Fruit fly (Drosophila melanogaster) whole organism, wandering third instar larva: ENCODE measurements around the gene mus304.
A peak's percentile ranks its signal among the peaks of the same experiment; 100 is the strongest.

Experiments
- Abd-B ChIP-seq: fragments of >200 bp; optimal IDR thresholded peaks from 2 replicates; lab custom pipeline; 2017; ENCODE audit warnings: missing biosample characterization, missing genetic modification characterization
- CG32264 ChIP-seq: fragments of 200-800 bp; sonication (Bioruptor generic); optimal IDR thresholded peaks from 2 replicates; lab custom pipeline; 2016; ENCODE audit warnings: missing biosample characterization, missing genetic modification characterization
- CG9705 ChIP-seq: fragments of 200-800 bp; sonication (Bioruptor generic); optimal IDR thresholded peaks from 2 replicates; lab custom pipeline; 2018; ENCODE audit warnings: missing biosample characterization, mild to moderate bottlenecking, missing genetic modification characterization
- CrebA ChIP-seq: fragments of 200-800 bp; sonication (Bioruptor generic); optimal IDR thresholded peaks from 2 replicates; lab custom pipeline; 2016; ENCODE audit warnings: missing biosample characterization, mild to moderate bottlenecking, missing genetic modification characterization, borderline replicate concordance
- Dfd ChIP-seq: fragments of >200 bp; optimal IDR thresholded peaks from 2 replicates; lab custom pipeline; 2017; ENCODE audit warnings: missing biosample characterization, missing genetic modification characterization
- Dif ChIP-seq: fragments of 200-275, 200-300 bp; sonication (Bioruptor generic); optimal IDR thresholded peaks from 2 replicates; lab custom pipeline; 2018; ENCODE audit warnings: missing biosample characterization, missing genetic modification characterization; ENCODE audit not compliant: partially characterized antibody
- GATAd ChIP-seq: sonication (Bioruptor generic); optimal IDR thresholded peaks from 2 replicates; lab custom pipeline; 2016; ENCODE audit warnings: missing biosample characterization, missing genetic modification characterization
- HLH106 ChIP-seq: fragments of 200-800 bp; optimal IDR thresholded peaks from 3 replicates; lab custom pipeline; 2019; ENCODE audit warnings: missing biosample characterization, mild to moderate bottlenecking, missing genetic modification characterization, moderate library complexity
- Hnf4 ChIP-seq: fragments of 200-800 bp; sonication (Bioruptor generic); optimal IDR thresholded peaks from 2 replicates; lab custom pipeline; 2016; ENCODE audit warnings: missing biosample characterization, mild to moderate bottlenecking, missing genetic modification characterization
- Hr83 ChIP-seq: fragments of 200-300 bp; sonication (Bioruptor generic); optimal IDR thresholded peaks from 2 replicates; lab custom pipeline; 2016; ENCODE audit warnings: missing biosample characterization, mild to moderate bottlenecking, missing genetic modification characterization, moderate library complexity; ENCODE audit not compliant: poor library complexity, severe bottlenecking
- Jra ChIP-seq: sonication (Bioruptor generic); optimal IDR thresholded peaks from 2 replicates; lab custom pipeline; 2016; ENCODE audit warnings: missing biosample characterization, missing genetic modification characterization
- Mio ChIP-seq: sonication (Bioruptor generic); optimal IDR thresholded peaks from 2 replicates; lab custom pipeline; 2016; ENCODE audit warnings: missing biosample characterization, missing genetic modification characterization
- Myc ChIP-seq: fragments of >200 bp; optimal IDR thresholded peaks from 2 replicates; lab custom pipeline; 2017
- N ChIP-seq: fragments of >200 bp; optimal IDR thresholded peaks from 2 replicates; lab custom pipeline; 2018; ENCODE audit warnings: missing biosample characterization, missing external identifiers, missing genetic modification characterization
- OdsH ChIP-seq: fragments of 200-800 bp; sonication (Bioruptor generic); optimal IDR thresholded peaks from 2 replicates; lab custom pipeline; 2016; ENCODE audit warnings: missing biosample characterization, mild to moderate bottlenecking, missing genetic modification characterization
- Rel ChIP-seq, 2 experiments: fragments of 200-800 bp; sonication (Bioruptor generic) in 1 of 2; optimal IDR thresholded peaks; 2 replicates in 1 of 2; 3 replicates in 1 of 2; lab custom pipeline; 2016 to 2019; ENCODE audit warnings: mild to moderate bottlenecking in 2 of 2, missing biosample characterization in 2 of 2, missing genetic modification characterization in 2 of 2, moderate library complexity in 1 of 2
- Sp1 ChIP-seq: fragments of 200-800 bp; sonication (Bioruptor generic); optimal IDR thresholded peaks from 3 replicates; lab custom pipeline; 2019; ENCODE audit warnings: missing biosample characterization, mild to moderate bottlenecking, missing genetic modification characterization, moderate library complexity
- Vsx2 ChIP-seq: fragments of 200-300, 225-300 bp; sonication (Bioruptor generic); optimal IDR thresholded peaks from 2 replicates; lab custom pipeline; 2018; ENCODE audit warnings: missing biosample characterization, missing genetic modification characterization; ENCODE audit not compliant: partially characterized antibody
- br ChIP-seq: fragments of 200-800 bp; sonication (Bioruptor generic); optimal IDR thresholded peaks from 2 replicates; lab custom pipeline; 2016; ENCODE audit warnings: missing biosample characterization, missing genetic modification characterization
- brk ChIP-seq: fragments of 200-800 bp; sonication (Bioruptor generic); optimal IDR thresholded peaks from 2 replicates; lab custom pipeline; 2016; ENCODE audit warnings: missing biosample characterization, mild to moderate bottlenecking, missing genetic modification characterization
- dl ChIP-seq, 2 experiments: fragments of 175-275, 200-275 bp in 1 of 2; fragments of 200-275 bp in 1 of 2; sonication (Bioruptor generic); optimal IDR thresholded peaks; lab custom pipeline; 2018; ENCODE audit warnings: mild to moderate bottlenecking in 2 of 2, missing biosample characterization in 2 of 2, missing genetic modification characterization in 2 of 2, moderate library complexity in 2 of 2; ENCODE audit not compliant: partially characterized antibody in 2 of 2, insufficient read depth in 1 of 2
- dmrt93B ChIP-seq: fragments of 200-800 bp; sonication (Bioruptor generic); optimal IDR thresholded peaks from 2 replicates; lab custom pipeline; 2018; ENCODE audit warnings: missing biosample characterization, mild to moderate bottlenecking, missing genetic modification characterization
- dsf ChIP-seq: sonication (Bioruptor generic); optimal IDR thresholded peaks from 2 replicates; lab custom pipeline; 2016; ENCODE audit warnings: missing biosample characterization, missing genetic modification characterization, borderline replicate concordance
- ey ChIP-seq: fragments of 200-800 bp; sonication (Bioruptor generic); optimal IDR thresholded peaks from 2 replicates; lab custom pipeline; 2016; ENCODE audit warnings: missing biosample characterization, missing genetic modification characterization
- foxo ChIP-seq, 2 experiments: fragments of 200-800 bp; sonication (Bioruptor generic); optimal IDR thresholded peaks; 2 replicates in 1 of 2; 3 replicates in 1 of 2; lab custom pipeline; 2016 to 2017; ENCODE audit warnings: missing biosample characterization in 2 of 2, missing genetic modification characterization in 2 of 2
- fru ChIP-seq: fragments of 200-800 bp; sonication (Bioruptor generic); optimal IDR thresholded peaks from 3 replicates; lab custom pipeline; 2016; ENCODE audit warnings: missing biosample characterization, mild to moderate bottlenecking, missing genetic modification characterization
- h ChIP-seq: fragments of 200-800 bp; sonication (Bioruptor generic); optimal IDR thresholded peaks from 3 replicates; lab custom pipeline; 2016; ENCODE audit warnings: missing biosample characterization, mild to moderate bottlenecking, missing genetic modification characterization
- jim ChIP-seq: fragments of 175-275, 200-325 bp; sonication (Bioruptor generic); optimal IDR thresholded peaks from 2 replicates; lab custom pipeline; 2016; ENCODE audit warnings: missing biosample characterization, mild to moderate bottlenecking, missing genetic modification characterization
- lola ChIP-seq: fragments of >200 bp; optimal IDR thresholded peaks from 2 replicates; lab custom pipeline; 2017; ENCODE audit warnings: missing biosample characterization, missing genetic modification characterization
- pan ChIP-seq: fragments of >200 bp; optimal IDR thresholded peaks from 2 replicates; lab custom pipeline; 2017
- psq ChIP-seq: fragments of 200-800 bp; sonication (Bioruptor generic); optimal IDR thresholded peaks from 3 replicates; lab custom pipeline; 2017; ENCODE audit warnings: missing biosample characterization, mild to moderate bottlenecking, missing genetic modification characterization, moderate library complexity
- rgr ChIP-seq: fragments of 200-800 bp; sonication (Bioruptor generic); optimal IDR thresholded peaks from 3 replicates; lab custom pipeline; 2016; ENCODE audit warnings: missing biosample characterization, mild to moderate bottlenecking, missing genetic modification characterization
- sage ChIP-seq: fragments of 200-800 bp; sonication (Bioruptor generic); optimal IDR thresholded peaks from 2 replicates; lab custom pipeline; 2016; ENCODE audit warnings: missing biosample characterization, mild to moderate bottlenecking, missing genetic modification characterization
- sv ChIP-seq: fragments of 200-800 bp; sonication (Bioruptor generic); optimal IDR thresholded peaks from 3 replicates; lab custom pipeline; 2016; ENCODE audit warnings: missing biosample characterization, missing genetic modification characterization
- tai ChIP-seq: sonication (Bioruptor generic); optimal IDR thresholded peaks from 2 replicates; lab custom pipeline; 2016; ENCODE audit warnings: missing biosample characterization, missing genetic modification characterization
- usp ChIP-seq: fragments of >200 bp; optimal IDR thresholded peaks from 2 replicates; lab custom pipeline; 2017; ENCODE audit warnings: missing biosample characterization, missing genetic modification characterization
- woc ChIP-seq: sonication (Bioruptor generic); optimal IDR thresholded peaks from 2 replicates; lab custom pipeline; 2016; ENCODE audit warnings: missing biosample characterization, mild to moderate bottlenecking, missing genetic modification characterization

The mus304 gene

DNA sequence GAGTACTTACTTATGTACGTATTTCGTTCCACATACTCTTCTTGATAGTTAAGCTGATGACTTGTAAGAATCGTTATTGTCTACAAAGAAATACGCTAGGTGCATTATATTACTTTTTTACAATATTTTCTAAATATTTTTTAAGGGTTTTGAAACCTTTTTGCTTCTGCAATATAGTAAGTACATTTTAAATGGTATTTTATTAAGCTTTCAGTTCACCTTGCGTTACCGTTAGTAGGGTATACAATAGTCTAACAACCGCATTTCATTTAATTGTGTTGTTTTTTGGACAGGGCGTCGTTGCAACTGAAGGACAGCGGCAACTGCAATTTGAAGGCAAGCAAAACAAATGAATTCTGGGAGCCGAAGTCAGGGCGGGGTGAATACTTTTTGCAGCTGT, 27.6 kb downstream of the mus304 start:
- TF ChIP-seq h (GFP tag; lab: Kevin White, UChicago) = peak; percentile 46
- peak; percentile 41 for TF ChIP-seq psq (GFP tag; lab: Kevin White, UChicago)
- TF ChIP-seq tai (GFP tag; lab: Kevin White, UChicago) = no peak
- TF ChIP-seq woc (GFP tag; lab: Kevin White, UChicago) = peak; percentile 63
- no peak for TF ChIP-seq brk
- peak; percentile 39 for TF ChIP-seq HLH106 (tag; lab: Kevin White, UChicago)
- TF ChIP-seq OdsH (GFP tag; lab: Kevin White, UChicago) = peak; percentile 27
- TF ChIP-seq Dfd (GFP tag; lab: Kevin White, UChicago) = no peak
- no peak for TF ChIP-seq Vsx2 (GFP tag; lab: Kevin White, UChicago)
- no peak for TF ChIP-seq CrebA
- TF ChIP-seq Jra (GFP tag; lab: Kevin White, UChicago) = no peak
- TF ChIP-seq pan (lab: Kevin White, UChicago) = no peak
- peak; percentile 33 for TF ChIP-seq Sp1 (GFP tag; lab: Kevin White, UChicago)
- TF ChIP-seq Myc (lab: Kevin White, UChicago) = no peak
- TF ChIP-seq Rel (GFP tag; optimal IDR thresholded peaks at IDR 0.05; lab: Kevin White, UChicago) = no peak
- TF ChIP-seq Rel (tag; optimal IDR thresholded peaks at IDR 0.05; lab: Kevin White, UChicago) = no peak
- no peak for TF ChIP-seq N
- TF ChIP-seq jim (GFP tag; lab: Kevin White, UChicago) = no peak
- TF ChIP-seq fru (GFP tag; lab: Kevin White, UChicago) = peak; percentile 8
- peak; percentile 23 for TF ChIP-seq rgr (GFP tag; lab: Kevin White, UChicago)

dm6 chr3L:18138280-18138679, 28.7 kb downstream of the mus304 start:
- TF ChIP-seq Jra (GFP tag; lab: Kevin White, UChicago) = no peak
- TF ChIP-seq Dfd (GFP tag; lab: Kevin White, UChicago) = no peak
- no peak for TF ChIP-seq h (GFP tag; lab: Kevin White, UChicago)
- no peak for TF ChIP-seq usp (GFP tag; lab: Kevin White, UChicago)
- TF ChIP-seq Dif (GFP tag; lab: Kevin White, UChicago) = no peak

DNA sequence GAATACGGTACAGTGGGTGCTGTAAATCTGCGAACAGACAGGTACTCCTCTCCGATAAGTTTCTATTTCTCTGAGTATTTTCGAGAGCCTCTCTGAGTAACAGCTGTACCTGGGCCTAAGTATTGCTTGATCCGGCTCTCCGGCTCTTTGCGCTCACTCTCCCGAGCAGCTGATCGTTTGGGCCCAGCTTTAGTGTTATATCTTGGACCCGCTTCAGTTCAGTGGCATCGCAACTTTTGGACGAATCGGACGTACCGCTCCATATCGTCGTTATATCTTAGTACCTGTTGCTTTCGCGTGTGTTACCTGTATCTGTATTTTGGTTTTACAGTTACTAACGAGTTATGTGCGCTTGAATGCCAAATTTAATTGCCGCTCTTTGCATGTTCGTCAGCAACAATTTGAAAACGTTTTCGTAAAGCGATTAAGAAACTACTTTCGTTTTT, 29.6 kb downstream of the mus304 start, which contains the start of gene geko:
geko (plus strand) TSS at position 219 of the 446 bp plus-strand sequence.
- TF ChIP-seq Dif (GFP tag; lab: Kevin White, UChicago) (peak; percentile 83), foxo (GFP tag; optimal IDR thresholded peaks at IDR 0.05; lab: Kevin White, UChicago) (no peak), CrebA (peak; percentile 38), fru (GFP tag; lab: Kevin White, UChicago) (peak; percentile 10), Jra (GFP tag; lab: Kevin White, UChicago) (no peak), Hnf4 (GFP tag; lab: Kevin White, UChicago) (peak; percentile 10), psq (GFP tag; lab: Kevin White, UChicago) (no peak), dl (GFP tag; optimal IDR thresholded peaks at IDR 0.05; lab: Kevin White, UChicago; ENCODE audit: insufficient read depth in 1 of 2, partially characterized antibody in 2 of 2) (peak; percentile 14 to 63), tai (GFP tag; lab: Kevin White, UChicago) (peak; percentile 54), Dfd (GFP tag; lab: Kevin White, UChicago) (no peak), brk (no peak), rgr (GFP tag; lab: Kevin White, UChicago) (no peak), br (GFP tag; lab: Kevin White, UChicago) (no peak), usp (GFP tag; lab: Kevin White, UChicago) (no peak), dmrt93B (no peak), lola (GFP tag; lab: Kevin White, UChicago) (no peak), Hr83 (no peak), N (no peak)

dm6 chr3L:18142969-18143368, 33.4 kb downstream of the mus304 start:
- TF ChIP-seq sv (GFP tag; lab: Kevin White, UChicago) = no peak
- no peak for TF ChIP-seq CG9705 (GFP tag; lab: Kevin White, UChicago)
- TF ChIP-seq OdsH (GFP tag; lab: Kevin White, UChicago) = peak; percentile 55
- peak; percentile 24 for TF ChIP-seq fru (GFP tag; lab: Kevin White, UChicago)
- no peak for TF ChIP-seq Vsx2 (GFP tag; lab: Kevin White, UChicago)
- TF ChIP-seq N = no peak
- no peak for TF ChIP-seq Mio
- no peak for TF ChIP-seq psq (GFP tag; lab: Kevin White, UChicago)
- TF ChIP-seq tai (GFP tag; lab: Kevin White, UChicago) = peak; percentile 45
- no peak for TF ChIP-seq Dif (GFP tag; lab: Kevin White, UChicago)
- no peak for TF ChIP-seq sage (GFP tag; lab: Kevin White, UChicago)
- TF ChIP-seq lola (GFP tag; lab: Kevin White, UChicago) = no peak
- peak; percentile 34 for TF ChIP-seq Hr83
- TF ChIP-seq rgr (GFP tag; lab: Kevin White, UChicago) = peak; percentile 68
- no peak for TF ChIP-seq dsf (GFP tag; lab: Kevin White, UChicago)
- no peak for TF ChIP-seq Jra (GFP tag; lab: Kevin White, UChicago)
- no peak for TF ChIP-seq Sp1 (GFP tag; lab: Kevin White, UChicago)
- TF ChIP-seq Myc (lab: Kevin White, UChicago) = no peak
- no peak for TF ChIP-seq dl (GFP tag; optimal IDR thresholded peaks at IDR 0.05; lab: Kevin White, UChicago; ENCODE audit: insufficient read depth in 1 of 2, partially characterized antibody in 2 of 2)
- peak; percentile 83 for TF ChIP-seq h (GFP tag; lab: Kevin White, UChicago)
- peak; percentile 31 for TF ChIP-seq ey (GFP tag; lab: Kevin White, UChicago)
- TF ChIP-seq GATAd (GFP tag; lab: Kevin White, UChicago) = no peak
- TF ChIP-seq CrebA = no peak
- peak; percentile 40 for TF ChIP-seq Hnf4 (GFP tag; lab: Kevin White, UChicago)
- TF ChIP-seq Abd-B (GFP tag; lab: Kevin White, UChicago) = no peak
- peak in 1 of 2 experiments; percentile 39 for TF ChIP-seq foxo (GFP tag; optimal IDR thresholded peaks at IDR 0.05; lab: Kevin White, UChicago)
- no peak for TF ChIP-seq CG32264 (GFP tag; lab: Kevin White, UChicago)
